Fruit fly (Drosophila melanogaster) whole organism, embryonic: Measurements from ENCODE around the gene galla-2.

Experiments
- C15 ChIP-seq: fragments of 200-800 bp; sonication (Bioruptor generic); IDR thresholded peaks from 3 replicates; pipeline ENCODE4 v1.3.6; 2022; ENCODE audit warnings: missing biosample characterization, missing genetic modification characterization
- CG10321 ChIP-seq: fragments of 200-800 bp; sonication (Bioruptor generic); IDR thresholded peaks from 2 replicates; pipeline ENCODE4 v1.3.6; 2022; ENCODE audit warnings: missing biosample characterization, missing genetic modification characterization
- CG11723 ChIP-seq: fragments of 200-800 bp; sonication (Bioruptor generic); optimal IDR thresholded peaks from 2 replicates; lab custom pipeline; 2017; ENCODE audit warnings: missing biosample characterization, mild to moderate bottlenecking, missing genetic modification characterization
- CG12744 ChIP-seq: fragments of 200-800 bp; sonication (Bioruptor generic); optimal IDR thresholded peaks from 2 replicates; lab custom pipeline; 2016; ENCODE audit warnings: missing biosample characterization, missing genetic modification characterization
- CG12769 ChIP-seq: fragments of 200-800 bp; sonication (Bioruptor generic); optimal IDR thresholded peaks from 2 replicates; lab custom pipeline; 2019; ENCODE audit warnings: missing biosample characterization, mild to moderate bottlenecking, missing genetic modification characterization, moderate library complexity
- CG13296 ChIP-seq: fragments of 200-800 bp; sonication (Bioruptor generic); optimal IDR thresholded peaks from 3 replicates; lab custom pipeline; 2018; ENCODE audit warnings: missing biosample characterization, mild to moderate bottlenecking, missing genetic modification characterization
- CG13775 ChIP-seq: fragments of 200-800 bp; sonication (Bioruptor generic); optimal IDR thresholded peaks from 3 replicates; lab custom pipeline; 2017; ENCODE audit warnings: missing biosample characterization, mild to moderate bottlenecking, missing genetic modification characterization
- CG14860 ChIP-seq: fragments of 200-800 bp; sonication (Bioruptor generic); IDR thresholded peaks from 3 replicates; pipeline ENCODE4 v1.3.6; 2022; ENCODE audit warnings: missing biosample characterization, missing genetic modification characterization; ENCODE audit not compliant: partially characterized antibody
- CG1529 ChIP-seq: fragments of 200-800 bp; sonication (Bioruptor generic); optimal IDR thresholded peaks from 3 replicates; lab custom pipeline; 2018; ENCODE audit warnings: missing biosample characterization, missing genetic modification characterization
- CG16779 ChIP-seq: fragments of 200-800 bp; sonication (Bioruptor generic); IDR thresholded peaks from 2 replicates; pipeline ENCODE4 v1.3.6; 2022; ENCODE audit warnings: missing biosample characterization, missing genetic modification characterization
- CG18011 ChIP-seq: fragments of 200-800 bp; sonication (Bioruptor generic); optimal IDR thresholded peaks from 2 replicates; lab custom pipeline; 2017; ENCODE audit warnings: missing biosample characterization, missing genetic modification characterization, mild to moderate bottlenecking, moderate library complexity, missing genotype
- CG18764 ChIP-seq: fragments of 200-800 bp; sonication (Bioruptor generic); optimal IDR thresholded peaks from 3 replicates; lab custom pipeline; 2016; ENCODE audit warnings: missing biosample characterization, missing genetic modification characterization
- CG30403 ChIP-seq: fragments of 200-800 bp; sonication (Bioruptor generic); optimal IDR thresholded peaks from 3 replicates; lab custom pipeline; 2016; ENCODE audit warnings: missing biosample characterization, missing genetic modification characterization
- CG31388 ChIP-seq: fragments of 200-800 bp; sonication (Bioruptor generic); optimal IDR thresholded peaks from 2 replicates; lab custom pipeline; 2016; ENCODE audit warnings: missing biosample characterization, missing genetic modification characterization
- CG3407 ChIP-seq: fragments of 200-800 bp; sonication (Bioruptor generic); optimal IDR thresholded peaks from 2 replicates; lab custom pipeline; 2018; ENCODE audit warnings: missing biosample characterization, mild to moderate bottlenecking, missing genetic modification characterization
- CG3726 ChIP-seq: fragments of 200-800 bp; sonication (Bioruptor generic); IDR thresholded peaks from 3 replicates; pipeline ENCODE4, ENCODE4 v1.3.6; 2022; ENCODE audit warnings: missing biosample characterization, missing genetic modification characterization
- CG5180 ChIP-seq: fragments of 200-800 bp; sonication (Bioruptor generic); optimal IDR thresholded peaks from 3 replicates; lab custom pipeline; 2017; ENCODE audit warnings: missing biosample characterization, missing genetic modification characterization, mild to moderate bottlenecking, moderate library complexity, missing genetic modification reagents
- CG7786 ChIP-seq: fragments of 200-800 bp; sonication (Bioruptor generic); optimal IDR thresholded peaks from 2 replicates; lab custom pipeline; 2016; ENCODE audit warnings: missing biosample characterization, missing genetic modification characterization
- Camta ChIP-seq: fragments of 200-800 bp; sonication (Bioruptor generic); optimal IDR thresholded peaks from 2 replicates; lab custom pipeline; 2016; ENCODE audit warnings: missing biosample characterization, missing genetic modification characterization
- Ets65A ChIP-seq: fragments of 200-800 bp; sonication (Bioruptor generic); peaks from one replicate; lab custom pipeline; 2016; ENCODE audit warnings: missing biosample characterization, missing genetic modification characterization
- Fer2 ChIP-seq: fragments of 200-800 bp; sonication (Bioruptor generic); optimal IDR thresholded peaks from 2 replicates; lab custom pipeline; 2018; ENCODE audit warnings: missing biosample characterization, mild to moderate bottlenecking, missing genetic modification characterization, moderate library complexity
- Kr ChIP-seq: fragments of 200-800 bp; sonication (Bioruptor generic); optimal IDR thresholded peaks from 2 replicates; lab custom pipeline; 2017; ENCODE audit warnings: missing biosample characterization, mild to moderate bottlenecking, missing genetic modification characterization
- NK7.1 ChIP-seq: fragments of 200-800 bp; sonication (Bioruptor generic); optimal IDR thresholded peaks from 3 replicates; lab custom pipeline; 2016; ENCODE audit warnings: missing biosample characterization, missing genetic modification characterization
- Nf-YA ChIP-seq: fragments of 200-800 bp; sonication (Bioruptor generic); IDR thresholded peaks from 2 replicates; pipeline ENCODE4 v1.3.6; 2022; ENCODE audit warnings: missing biosample characterization, missing genetic modification characterization
- Poxn ChIP-seq: fragments of 200-800 bp; sonication (Bioruptor generic); IDR thresholded peaks from 2 replicates; pipeline ENCODE4 v1.3.6; 2022; ENCODE audit warnings: missing biosample characterization, missing genetic modification characterization
- Ssrp ChIP-seq: fragments of 200-800 bp; sonication (Bioruptor generic); optimal IDR thresholded peaks from 2 replicates; lab custom pipeline; 2018; ENCODE audit warnings: missing biosample characterization, mild to moderate bottlenecking, missing genetic modification characterization, moderate library complexity
- Trl ChIP-seq, 3 experiments: fragments of >200 bp in 2 of 3; fragments of 200-800 bp in 1 of 3; sonication (Bioruptor generic) in 1 of 3; optimal IDR thresholded peaks; 2 replicates in 1 of 3; 3 replicates in 2 of 3; lab custom pipeline; 2016 to 2017; ENCODE audit warnings: missing biosample characterization in 1 of 3, missing genetic modification characterization in 1 of 3
- Xrp1 ChIP-seq: fragments of 200-800 bp; sonication (Bioruptor generic); IDR thresholded peaks from 2 replicates; pipeline ENCODE4 v1.3.6; 2022; ENCODE audit warnings: missing biosample characterization, missing genetic modification characterization
- abd-A ChIP-seq: fragments of 200-800 bp; sonication (Bioruptor generic); optimal IDR thresholded peaks from 3 replicates; lab custom pipeline; 2019; ENCODE audit warnings: missing biosample characterization, mild to moderate bottlenecking, missing genetic modification characterization, moderate library complexity
- aop ChIP-seq: fragments of 200-800 bp; sonication (Bioruptor generic); IDR thresholded peaks from 2 replicates; pipeline ENCODE4 v1.3.6; 2022; ENCODE audit warnings: missing biosample characterization, missing genetic modification characterization
- bab2 ChIP-seq: fragments of 200-800 bp; sonication (Bioruptor generic); optimal IDR thresholded peaks from 2 replicates; lab custom pipeline; 2016; ENCODE audit warnings: missing biosample characterization, missing genetic modification characterization
- bsh ChIP-seq, 2 experiments: fragments of 200-800 bp; sonication (Bioruptor generic); optimal IDR thresholded peaks; 2 replicates each; lab custom pipeline; 2017 to 2018; ENCODE audit warnings: mild to moderate bottlenecking in 2 of 2, missing biosample characterization in 2 of 2, missing genetic modification characterization in 2 of 2, moderate library complexity in 1 of 2
- btn ChIP-seq: fragments of 200-800 bp; sonication (Bioruptor generic); optimal IDR thresholded peaks from 2 replicates; lab custom pipeline; 2016; ENCODE audit warnings: missing biosample characterization, missing genetic modification characterization
- cato ChIP-seq: fragments of 200-800 bp; sonication (Bioruptor generic); optimal IDR thresholded peaks from 2 replicates; lab custom pipeline; 2016; ENCODE audit warnings: missing biosample characterization, missing genetic modification characterization, borderline replicate concordance
- gsb-n ChIP-seq: fragments of 200-800 bp; sonication (Bioruptor generic); optimal IDR thresholded peaks from 3 replicates; lab custom pipeline; 2018; ENCODE audit warnings: missing biosample characterization, mild to moderate bottlenecking, missing genetic modification characterization
- her ChIP-seq: fragments of 200-800 bp; sonication (Bioruptor generic); optimal IDR thresholded peaks from 2 replicates; lab custom pipeline; 2016; ENCODE audit warnings: missing biosample characterization, missing genetic modification characterization
- ken ChIP-seq: fragments of 200-800 bp; sonication (Bioruptor generic); IDR thresholded peaks from 3 replicates; pipeline ENCODE4 v1.3.6; 2022; ENCODE audit warnings: missing biosample characterization, missing genetic modification characterization
- klu ChIP-seq: fragments of 200-800 bp; sonication (Bioruptor generic); IDR thresholded peaks from 2 replicates; pipeline ENCODE4 v1.3.6; 2022; ENCODE audit warnings: missing biosample characterization, missing genetic modification characterization
- mam ChIP-seq: fragments of 200-800 bp; sonication (Bioruptor generic); optimal IDR thresholded peaks from 3 replicates; lab custom pipeline; 2016; ENCODE audit warnings: missing biosample characterization, missing genetic modification characterization
- mld ChIP-seq: fragments of 200-800 bp; sonication (Bioruptor generic); IDR thresholded peaks from 3 replicates; pipeline ENCODE4 v1.3.6; 2022; ENCODE audit warnings: missing biosample characterization, missing genetic modification characterization; ENCODE audit not compliant: partially characterized antibody
- oc ChIP-seq: fragments of 200-800 bp; sonication (Bioruptor generic); optimal IDR thresholded peaks from 2 replicates; lab custom pipeline; 2018; ENCODE audit warnings: missing biosample characterization, mild to moderate bottlenecking, missing genetic modification characterization, moderate library complexity
- p53 ChIP-seq: fragments of 200-800 bp; sonication (Bioruptor generic); optimal IDR thresholded peaks from 2 replicates; lab custom pipeline; 2016; ENCODE audit warnings: missing biosample characterization, missing genetic modification characterization
- pfk ChIP-seq: fragments of 200-800 bp; sonication (Bioruptor generic); optimal IDR thresholded peaks from 2 replicates; lab custom pipeline; 2018; ENCODE audit warnings: missing biosample characterization, mild to moderate bottlenecking, missing genetic modification characterization, moderate library complexity
- pita ChIP-seq: fragments of 200-800 bp; sonication (Bioruptor generic); optimal IDR thresholded peaks from 2 replicates; lab custom pipeline; 2017; ENCODE audit warnings: missing biosample characterization, mild to moderate bottlenecking, missing genetic modification characterization
- pros ChIP-seq: fragments of 200-800 bp; sonication (Bioruptor generic); optimal IDR thresholded peaks from 3 replicates; lab custom pipeline; 2019; ENCODE audit warnings: missing biosample characterization, mild to moderate bottlenecking, missing genetic modification characterization, moderate library complexity
- run ChIP-seq: fragments of 200-800 bp; sonication (Bioruptor generic); optimal IDR thresholded peaks from 3 replicates; lab custom pipeline; 2018; ENCODE audit warnings: missing biosample characterization, mild to moderate bottlenecking, missing genetic modification characterization
- sens ChIP-seq: fragments of 200-800 bp; sonication (Bioruptor generic); peaks from one replicate; lab custom pipeline; 2016; ENCODE audit warnings: missing biosample characterization, missing genetic modification characterization
- so ChIP-seq: fragments of 200-800 bp; sonication (Bioruptor generic); IDR thresholded peaks from 3 replicates; pipeline ENCODE4 v1.3.6; 2022; ENCODE audit warnings: missing biosample characterization, missing genetic modification characterization
- sug ChIP-seq: fragments of 200-800 bp; optimal IDR thresholded peaks from 2 replicates; lab custom pipeline; 2019; ENCODE audit warnings: missing biosample characterization, mild to moderate bottlenecking, missing genetic modification characterization, moderate library complexity
- ttk ChIP-seq: fragments of 200-800 bp; sonication (Bioruptor generic); IDR thresholded peaks from 2 replicates; pipeline ENCODE4 v2.1.2; 2022; ENCODE audit warnings: missing biosample characterization, missing genetic modification characterization

galla-2 gene

dm6 chr3L:10852347-10853130, 30.2 kb upstream of the galla-2 start (continued):
- TF ChIP-seq CG10321 (GFP tag; lab: Robert Waterston, UW) (no peak), CG1529 (no peak), pros (peak; percentile 61), C15 (GFP tag; lab: Robert Waterston, UW) (no peak), bsh (GFP tag; optimal IDR thresholded peaks at IDR 0.05; lab: Kevin White, UChicago) (peak in 1 of 2 experiments; percentile 99), aop (GFP tag; lab: Robert Waterston, UW) (no peak), CG30403 (peak; percentile 18), sens (peak; percentile 73), bab2 (GFP tag; lab: Kevin White, UChicago) (no peak), CG31388 (GFP tag; lab: Kevin White, UChicago) (no peak), ken (GFP tag; lab: Robert Waterston, UW) (no peak), oc (tag; lab: Kevin White, UChicago) (peak; percentile 10), Camta (no peak), Trl (optimal IDR thresholded peaks at IDR 0.05; lab: Kevin White, UChicago) (peak; percentile 31 to 55), Trl (GFP tag; optimal IDR thresholded peaks at IDR 0.05; lab: Kevin White, UChicago) (no peak), run (tag; lab: Kevin White, UChicago) (no peak), ttk (GFP tag; lab: Robert Waterston, UW) (0 out of 2 replicates have a peak, but pooled peaks have one; percentile 27), mld (GFP tag; lab: Robert Waterston, UW) (no peak), Xrp1 (GFP tag; lab: Robert Waterston, UW) (peak; percentile 52), Nf-YA (GFP tag; lab: Robert Waterston, UW) (no peak), so (GFP tag; lab: Robert Waterston, UW) (peak; percentile 25; the same call in 1 of the 3 replicates), CG7786 (GFP tag; lab: Kevin White, UChicago) (no peak), CG3726 (GFP tag; lab: Robert Waterston, UW) (no peak), Ssrp (tag; lab: Kevin White, UChicago) (no peak), CG5180 (peak; percentile 84), pfk (GFP tag; lab: Kevin White, UChicago) (no peak), Fer2 (tag; lab: Kevin White, UChicago) (no peak), Kr (GFP tag; lab: Kevin White, UChicago) (peak; percentile 21), Ets65A (GFP tag; lab: Kevin White, UChicago) (peak; percentile 1), her (GFP tag; lab: Kevin White, UChicago) (peak; percentile 37), gsb-n (no peak), CG12744 (GFP tag; lab: Kevin White, UChicago) (no peak), NK7.1 (no peak), p53 (GFP tag; lab: Kevin White, UChicago) (no peak), cato (no peak), btn (GFP tag; lab: Kevin White, UChicago) (no peak), CG18764 (GFP tag; lab: Kevin White, UChicago) (no peak), Poxn (no peak), pita (GFP tag; lab: Kevin White, UChicago) (no peak), sug (tag; lab: Kevin White, UChicago) (peak; percentile 13), CG13775 (GFP tag; lab: Kevin White, UChicago) (no peak), CG16779 (GFP tag; lab: Robert Waterston, UW) (no peak), CG13296 (peak; percentile 20), mam (GFP tag; lab: Kevin White, UChicago) (peak; percentile 20), CG14860 (GFP tag; lab: Robert Waterston, UW) (no peak), abd-A (tag; lab: Kevin White, UChicago) (peak; percentile 91), CG12769 (tag; lab: Kevin White, UChicago) (peak; percentile 63), CG3407 (GFP tag; lab: Kevin White, UChicago) (peak; percentile 1), klu (GFP tag; lab: Robert Waterston, UW) (no peak), CG11723 (GFP tag; lab: Kevin White, UChicago) (no peak), CG18011 (GFP tag; lab: Kevin White, UChicago) (no peak)
